Fruit fly (Drosophila melanogaster) whole organism, embryonic: Measurements from ENCODE around the gene mRpS30.

Experiments used
- Abd-B ChIP-seq: fragments of 200-800 bp; sonication (Bioruptor generic); optimal IDR thresholded peaks from 2 replicates; lab custom pipeline; 2018; ENCODE audit warnings: missing biosample characterization, mild to moderate bottlenecking, missing genetic modification characterization, moderate library complexity
- Bdp1 ChIP-seq: fragments of 200-800 bp; sonication (Bioruptor generic); optimal IDR thresholded peaks from 3 replicates; lab custom pipeline; 2016; ENCODE audit warnings: missing biosample characterization, missing genetic modification characterization
- CG10366 ChIP-seq: fragments of 200-800 bp; sonication (Bioruptor generic); IDR thresholded peaks from 2 replicates; pipeline ENCODE4 v1.3.6; 2022; ENCODE audit warnings: missing biosample characterization, missing genetic modification characterization
- CG1233 ChIP-seq: fragments of 200-800 bp; sonication (Bioruptor generic); optimal IDR thresholded peaks from 4 replicates; lab custom pipeline; 2018; ENCODE audit warnings: missing biosample characterization, mild to moderate bottlenecking, missing genetic modification characterization
- CG12659 ChIP-seq: fragments of 200-800 bp; sonication (Bioruptor generic); optimal IDR thresholded peaks from 3 replicates; lab custom pipeline; 2017; ENCODE audit warnings: mild to moderate bottlenecking, missing biosample characterization, missing genetic modification reagents, missing genetic modification characterization
- CG15696 ChIP-seq: fragments of 200-800 bp; sonication (Bioruptor generic); optimal IDR thresholded peaks from 2 replicates; lab custom pipeline; 2019; ENCODE audit warnings: missing biosample characterization, mild to moderate bottlenecking, missing genetic modification characterization, moderate library complexity
- CG16813 ChIP-seq: fragments of 200-800 bp; sonication (Bioruptor generic); IDR thresholded peaks from 3 replicates; pipeline ENCODE4 v1.3.6; 2022; ENCODE audit warnings: missing biosample characterization, missing genetic modification characterization; ENCODE audit not compliant: partially characterized antibody
- CG17359 ChIP-seq: fragments of 200-800 bp; sonication (Bioruptor generic); optimal IDR thresholded peaks from 3 replicates; lab custom pipeline; 2018; ENCODE audit warnings: missing biosample characterization, mild to moderate bottlenecking, missing genetic modification characterization, moderate library complexity
- CG2199 ChIP-seq: fragments of 200-800 bp; sonication (Bioruptor generic); IDR thresholded peaks from 3 replicates; pipeline ENCODE4 v1.3.6; 2022; ENCODE audit warnings: missing biosample characterization, missing genetic modification characterization
- CG32772 ChIP-seq: fragments of 200-800 bp; sonication (Bioruptor generic); IDR thresholded peaks from 2 replicates; pipeline ENCODE4 v1.3.6; 2022; ENCODE audit warnings: missing biosample characterization, missing genetic modification characterization
- CG3847 ChIP-seq: fragments of 200-800 bp; sonication (Bioruptor generic); IDR thresholded peaks from 2 replicates; pipeline ENCODE4 v1.3.6; 2022; ENCODE audit warnings: missing biosample characterization, missing genetic modification characterization
- CG5180 ChIP-seq: fragments of 200-800 bp; sonication (Bioruptor generic); optimal IDR thresholded peaks from 3 replicates; lab custom pipeline; 2017; ENCODE audit warnings: missing biosample characterization, missing genetic modification characterization, mild to moderate bottlenecking, moderate library complexity, missing genetic modification reagents
- CG6791 ChIP-seq: fragments of 200-800 bp; sonication (Bioruptor generic); IDR thresholded peaks from 3 replicates; pipeline ENCODE4 v1.3.6; 2022; ENCODE audit warnings: missing biosample characterization, missing genetic modification characterization; ENCODE audit not compliant: partially characterized antibody
- CG9932 ChIP-seq: fragments of 200-800 bp; sonication (Bioruptor generic); IDR thresholded peaks from 2 replicates; pipeline ENCODE4 v1.3.6; 2022; ENCODE audit warnings: missing biosample characterization, missing genetic modification characterization
- D ChIP-seq, 2 experiments: fragments of 200-800 bp in 1 of 2; fragments of >200 bp in 1 of 2; sonication (Bioruptor generic) in 1 of 2; optimal IDR thresholded peaks; 2 replicates in 1 of 2; 3 replicates in 1 of 2; lab custom pipeline; 2017; ENCODE audit warnings: mild to moderate bottlenecking in 1 of 2, missing biosample characterization in 1 of 2, missing genetic modification characterization in 1 of 2, missing genetic modification reagents in 1 of 2
- D19A ChIP-seq: fragments of 200-800 bp; optimal IDR thresholded peaks from 3 replicates; lab custom pipeline; 2019; ENCODE audit warnings: missing biosample characterization, mild to moderate bottlenecking, missing genetic modification characterization, moderate library complexity
- Dip3 ChIP-seq: fragments of 200-800 bp; sonication (Bioruptor generic); optimal IDR thresholded peaks from 3 replicates; lab custom pipeline; 2016; ENCODE audit warnings: missing biosample characterization, missing genetic modification characterization
- Dref ChIP-seq: fragments of 200-800 bp; sonication (Bioruptor generic); IDR thresholded peaks from 2 replicates; pipeline ENCODE4 v1.3.6; 2022; ENCODE audit warnings: missing biosample characterization, missing genetic modification characterization
- Fer1 ChIP-seq: fragments of 200-800 bp; sonication (Bioruptor generic); optimal IDR thresholded peaks from 2 replicates; lab custom pipeline; 2017; ENCODE audit warnings: missing biosample characterization, mild to moderate bottlenecking, missing genetic modification characterization
- Hr51 ChIP-seq, 2 experiments: fragments of 200-800 bp; sonication (Bioruptor generic); optimal IDR thresholded peaks; 2 replicates in 1 of 2; 3 replicates in 1 of 2; lab custom pipeline; 2016 to 2018; ENCODE audit warnings: missing biosample characterization in 2 of 2, missing genetic modification characterization in 2 of 2, mild to moderate bottlenecking in 1 of 2, moderate library complexity in 1 of 2
- Nf-YA ChIP-seq: fragments of 200-800 bp; sonication (Bioruptor generic); IDR thresholded peaks from 2 replicates; pipeline ENCODE4 v1.3.6; 2022; ENCODE audit warnings: missing biosample characterization, missing genetic modification characterization
- Oaz ChIP-seq: fragments of 200-800 bp; sonication (Bioruptor generic); IDR thresholded peaks from 2 replicates; pipeline ENCODE4 v1.3.6; 2022; ENCODE audit warnings: missing biosample characterization, missing genetic modification characterization
- Opbp ChIP-seq: fragments of 200-800 bp; sonication (Bioruptor generic); IDR thresholded peaks from 3 replicates; pipeline ENCODE4 v1.3.6; 2022; ENCODE audit warnings: missing biosample characterization, missing genetic modification characterization; ENCODE audit not compliant: partially characterized antibody
- Ptx1 ChIP-seq: fragments of 200-800 bp; sonication (Bioruptor generic); IDR thresholded peaks from 2 replicates; pipeline ENCODE4 v1.3.6; 2022; ENCODE audit warnings: missing biosample characterization, missing genetic modification characterization
- Sox100B ChIP-seq: fragments of 200-800 bp; sonication (Bioruptor generic); optimal IDR thresholded peaks from 3 replicates; lab custom pipeline; 2018; ENCODE audit warnings: missing biosample characterization, mild to moderate bottlenecking, missing genetic modification characterization
- Taf1 ChIP-seq: fragments of 200-800 bp; sonication (Bioruptor generic); IDR thresholded peaks from 2 replicates; pipeline ENCODE4 v1.3.6; 2022; ENCODE audit warnings: missing biosample characterization, missing genetic modification characterization
- amos ChIP-seq: fragments of 200-800 bp; sonication (Bioruptor generic); IDR thresholded peaks from 2 replicates; pipeline ENCODE4 v1.3.6; 2022; ENCODE audit warnings: missing biosample characterization, missing genetic modification characterization; ENCODE audit not compliant: partially characterized antibody
- bbx ChIP-seq: fragments of 200-800 bp; sonication (Bioruptor generic); IDR thresholded peaks from 2 replicates; pipeline ENCODE4 v1.3.6; 2022; ENCODE audit warnings: missing biosample characterization, missing genetic modification characterization; ENCODE audit not compliant: partially characterized antibody
- cg ChIP-seq: fragments of 200-800 bp; sonication (Bioruptor generic); optimal IDR thresholded peaks from 3 replicates; lab custom pipeline; 2019; ENCODE audit warnings: missing biosample characterization, mild to moderate bottlenecking, missing genetic modification characterization, moderate library complexity
- crp ChIP-seq, 2 experiments: fragments of 200-800 bp; sonication (Bioruptor generic); optimal IDR thresholded peaks; 2 replicates in 1 of 2; 3 replicates in 1 of 2; lab custom pipeline; 2017; ENCODE audit warnings: missing biosample characterization in 2 of 2, missing genetic modification characterization in 2 of 2, mild to moderate bottlenecking in 1 of 2, moderate library complexity in 1 of 2
- fd3F ChIP-seq: fragments of 200-800 bp; sonication (Bioruptor generic); optimal IDR thresholded peaks from 2 replicates; lab custom pipeline; 2018; ENCODE audit warnings: missing biosample characterization, mild to moderate bottlenecking, missing genetic modification characterization, moderate library complexity
- insv ChIP-seq, 2 experiments: fragments of 200-800 bp; sonication (Bioruptor generic); optimal IDR thresholded peaks; 3 replicates each; lab custom pipeline; 2016 to 2018; ENCODE audit warnings: missing biosample characterization in 2 of 2, missing genetic modification characterization in 2 of 2
- jigr1 ChIP-seq: fragments of 200-800 bp; sonication (Bioruptor generic); IDR thresholded peaks from 3 replicates; pipeline ENCODE4 v1.3.6; 2022; ENCODE audit warnings: missing biosample characterization, missing genetic modification characterization
- lov ChIP-seq, 2 experiments: fragments of 200-800 bp in 1 of 2; fragments of >200 bp in 1 of 2; sonication (Bioruptor generic) in 1 of 2; IDR thresholded peaks in 1 of 2; optimal IDR thresholded peaks in 1 of 2; 2 replicates in 1 of 2; 3 replicates in 1 of 2; pipeline versions ENCODE4 v1.3.6 to Lab custom; 2017 to 2022; ENCODE audit warnings: missing biosample characterization in 1 of 2, missing genetic modification characterization in 1 of 2
- nerfin-1 ChIP-seq: fragments of 200-800 bp; sonication (Bioruptor generic); optimal IDR thresholded peaks from 3 replicates; lab custom pipeline; 2019; ENCODE audit warnings: missing biosample characterization, mild to moderate bottlenecking, missing genetic modification characterization, moderate library complexity
- nerfin-2 ChIP-seq: fragments of 200-800 bp; sonication (Bioruptor generic); IDR thresholded peaks from 2 replicates; pipeline ENCODE4 v1.3.6; 2022; ENCODE audit warnings: missing biosample characterization, missing genetic modification characterization; ENCODE audit not compliant: partially characterized antibody
- pan ChIP-seq, 4 experiments: fragments of >200 bp in 3 of 4; fragments of 200-800 bp in 1 of 4; sonication (Bioruptor generic) in 1 of 4; optimal IDR thresholded peaks in 3 of 4; IDR thresholded peaks in 1 of 4; 2 replicates each; pipeline versions ENCODE4 v1.3.6 to Lab custom; 2017 to 2022; ENCODE audit warnings: missing biosample characterization in 2 of 4, missing genetic modification characterization in 2 of 4, mixed read lengths in 1 of 4
- pfk ChIP-seq: fragments of 200-800 bp; sonication (Bioruptor generic); optimal IDR thresholded peaks from 2 replicates; lab custom pipeline; 2018; ENCODE audit warnings: missing biosample characterization, mild to moderate bottlenecking, missing genetic modification characterization, moderate library complexity
- phol ChIP-seq: fragments of 200-800 bp; sonication (Bioruptor generic); optimal IDR thresholded peaks from 3 replicates; lab custom pipeline; 2018; ENCODE audit warnings: missing biosample characterization, mild to moderate bottlenecking, missing genetic modification characterization, moderate library complexity
- pros ChIP-seq: fragments of 200-800 bp; sonication (Bioruptor generic); optimal IDR thresholded peaks from 3 replicates; lab custom pipeline; 2019; ENCODE audit warnings: missing biosample characterization, mild to moderate bottlenecking, missing genetic modification characterization, moderate library complexity
- sd ChIP-seq: fragments of 200-800 bp; sonication (Bioruptor generic); optimal IDR thresholded peaks from 3 replicates; lab custom pipeline; 2018; ENCODE audit warnings: missing biosample characterization, mild to moderate bottlenecking, missing genetic modification characterization, moderate library complexity
- sens ChIP-seq: fragments of 200-800 bp; sonication (Bioruptor generic); peaks from one replicate; lab custom pipeline; 2016; ENCODE audit warnings: missing biosample characterization, missing genetic modification characterization
- tio ChIP-seq: fragments of 200-800 bp; sonication (Bioruptor generic); optimal IDR thresholded peaks from 2 replicates; lab custom pipeline; 2017; ENCODE audit warnings: missing biosample characterization, missing genetic modification characterization, inconsistent platforms

The mRpS30 gene

DNA sequence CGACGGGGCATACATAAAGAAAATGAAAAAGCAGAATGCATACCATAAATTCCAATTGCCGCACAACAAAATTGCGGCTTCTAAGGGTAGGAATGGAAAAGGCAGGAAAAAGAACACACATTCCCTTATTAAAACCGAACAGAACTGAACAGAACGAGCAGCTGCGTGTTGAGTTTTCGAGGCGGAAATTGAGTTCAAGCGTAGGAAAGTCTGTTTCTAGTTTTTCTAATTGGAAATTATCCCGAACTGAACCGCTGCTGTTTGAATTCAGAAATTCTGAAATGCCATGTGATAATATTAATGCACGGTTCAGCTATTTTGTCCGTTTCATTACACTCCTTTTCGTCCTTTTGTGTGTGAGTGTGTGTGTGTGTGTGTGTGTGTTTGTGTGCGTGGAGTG lies 31.1 kb downstream of the mRpS30 start (continued):
- no peak for TF ChIP-seq Sox100B (GFP tag; lab: Kevin White, UChicago)
- no peak for TF ChIP-seq CG9932 (GFP tag; lab: Robert Waterston, UW)
- no peak for TF ChIP-seq fd3F
- no peak for TF ChIP-seq CG3847
- TF ChIP-seq CG32772 (GFP tag; lab: Robert Waterston, UW): no peak
- no peak for TF ChIP-seq Dip3 (GFP tag; lab: Kevin White, UChicago)
- TF ChIP-seq Nf-YA: no peak
- no peak for TF ChIP-seq Bdp1 (GFP tag; lab: Kevin White, UChicago)
- TF ChIP-seq cg (GFP tag; lab: Kevin White, UChicago): peak; percentile 60
- TF ChIP-seq sd: peak; percentile 95
- peak; percentile 94 for TF ChIP-seq pros (GFP tag; lab: Kevin White, UChicago)
- no peak for TF ChIP-seq Abd-B (GFP tag; lab: Kevin White, UChicago)
- TF ChIP-seq Fer1 (GFP tag; lab: Kevin White, UChicago): no peak

DNA sequence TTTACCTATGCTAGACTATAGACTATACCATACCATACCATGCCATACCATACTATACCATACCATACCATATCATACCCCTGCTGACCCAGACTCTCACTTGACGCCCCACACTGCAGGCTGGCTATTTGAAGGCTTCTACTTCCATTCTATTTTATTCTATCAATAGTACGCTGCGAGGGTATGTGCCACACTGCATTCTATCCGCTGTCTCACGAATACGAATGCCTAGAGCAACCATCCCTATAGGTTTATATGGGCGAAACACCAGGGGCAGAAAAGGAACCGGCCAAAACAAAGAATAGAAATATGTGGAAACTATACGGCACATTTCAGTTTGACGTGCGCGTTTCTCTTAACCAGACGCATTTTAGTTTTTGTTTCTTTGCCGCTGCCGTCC lies 32.0 kb downstream of the mRpS30 start:
- TF ChIP-seq insv (GFP tag; optimal IDR thresholded peaks at IDR 0.05; lab: Kevin White, UChicago) (peak in 1 of 2 experiments; percentile 30), CG5180 (GFP tag; lab: Kevin White, UChicago) (peak; percentile 10), sd (peak; percentile 89), pfk (GFP tag; lab: Kevin White, UChicago) (peak; percentile 40), CG32772 (GFP tag; lab: Robert Waterston, UW) (no peak), Hr51 (GFP tag; optimal IDR thresholded peaks at IDR 0.05; lab: Kevin White, UChicago) (no peak), tio (GFP tag; lab: Kevin White, UChicago) (no peak), bbx (GFP tag; lab: Robert Waterston, UW) (peak; percentile 46; the same call in 1 of the 2 replicates), nerfin-1 (tag; lab: Kevin White, UChicago) (peak; percentile 90), Opbp (peak; percentile 37; the same call in 2 of the 3 replicates), CG2199 (GFP tag; lab: Robert Waterston, UW) (peak; percentile 96; the same call in 2 of the 3 replicates), nerfin-2 (GFP tag; lab: Robert Waterston, UW) (no peak), sens (GFP tag; lab: Kevin White, UChicago) (peak; percentile 33), D (optimal IDR thresholded peaks at IDR 0.05; lab: Kevin White, UChicago) (peak; percentile 28), D (GFP tag; optimal IDR thresholded peaks at IDR 0.05; lab: Kevin White, UChicago) (no peak), CG6791 (GFP tag; lab: Robert Waterston, UW) (peak; percentile 62; the same call in 1 of the 3 replicates), crp (GFP tag; optimal IDR thresholded peaks at IDR 0.05; lab: Kevin White, UChicago) (no peak), Dref (GFP tag; lab: Robert Waterston, UW) (no peak), pros (GFP tag; lab: Kevin White, UChicago) (peak; percentile 56), CG16813 (GFP tag; lab: Robert Waterston, UW) (0 out of 3 replicates have a peak, but pooled peaks have one; percentile 25), CG15696 (tag; lab: Kevin White, UChicago) (peak; percentile 25), jigr1 (GFP tag; lab: Robert Waterston, UW) (no peak), D19A (tag; lab: Kevin White, UChicago) (peak; percentile 5)
- TF ChIP-seq, all 482 proteins: peak for 15

DNA sequence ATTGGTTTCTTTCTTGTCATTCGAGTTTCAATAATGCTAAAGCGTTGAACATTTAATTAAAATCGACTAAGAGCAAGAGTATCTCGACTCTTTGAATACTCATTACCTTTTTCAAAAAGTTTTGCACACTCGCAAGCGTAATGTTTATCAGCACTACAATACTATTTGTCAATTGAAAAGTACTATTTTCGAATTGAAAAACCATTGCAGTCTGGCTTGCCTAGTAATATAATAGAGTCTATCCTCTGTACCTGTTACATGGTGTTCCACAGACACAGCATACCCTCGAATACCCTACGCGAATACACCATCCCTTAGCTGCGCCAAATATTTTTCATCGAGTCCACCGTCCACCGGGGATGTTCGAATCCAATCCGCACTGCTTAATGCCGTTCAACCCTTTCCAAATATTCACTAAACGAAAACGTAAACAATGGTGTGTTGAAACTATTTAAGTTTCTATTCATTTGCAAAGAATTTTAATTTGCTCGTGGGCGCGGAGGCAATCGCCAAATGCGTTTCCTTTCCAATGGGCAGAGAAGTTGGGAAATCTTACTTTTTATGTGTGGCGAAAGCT lies 32.8 kb downstream of the mRpS30 start:
- TF ChIP-seq CG1233 (peak; percentile 14), CG17359 (peak; percentile 43), amos (no peak), CG10366 (GFP tag; lab: Robert Waterston, UW) (0 out of 2 replicates have a peak, but pooled peaks have one; percentile 16), pan (optimal IDR thresholded peaks at IDR 0.05; lab: Kevin White, UChicago) (peak in 1 of 2 experiments; percentile 50), pan (GFP tag; optimal IDR thresholded peaks at IDR 0.05 in 1 of 2, IDR thresholded peaks at IDR 0.05 in 1 of 2) (peak in 1 of 2 experiments; percentile 14), Opbp (no peak), CG12659 (peak; percentile 18), Ptx1 (GFP tag; lab: Robert Waterston, UW) (peak; percentile 42), lov (optimal IDR thresholded peaks at IDR 0.05; lab: Kevin White, UChicago) (no peak), lov (GFP tag; IDR thresholded peaks at IDR 0.05; lab: Robert Waterston, UW) (0 out of 3 replicates have a peak, but pooled peaks have one; percentile 37), Taf1 (GFP tag; lab: Robert Waterston, UW) (no peak), phol (tag; lab: Kevin White, UChicago) (peak; percentile 42), Oaz (0 out of 2 replicates have a peak, but pooled peaks have one; percentile 10)
